Worm (Caenorhabditis elegans) whole organism, L1 larva: Measurements from ENCODE around the gene C05C9.3.

Experiments
- egl-27 ChIP-seq, 2 experiments: fragments of 150-350 bp in 1 of 2; sonication (generic microtip); optimal IDR thresholded peaks; 3 replicates each; lab custom pipeline; 2017 to 2018; ENCODE audit warnings: missing biosample characterization in 2 of 2, missing genetic modification characterization in 2 of 2, missing genetic modification reagents in 2 of 2
- fos-1 ChIP-seq: fragments of 150-350 bp; optimal IDR thresholded peaks from 2 replicates; lab custom pipeline; 2014; ENCODE audit warnings: missing biosample characterization, missing genetic modification characterization
- lin-15B ChIP-seq: fragments of 150-350 bp; sonication (generic microtip); optimal IDR thresholded peaks from 3 replicates; lab custom pipeline; 2014; ENCODE audit warnings: missing biosample characterization, missing genetic modification characterization
- nhr-19 ChIP-seq: fragments of 200-800 bp; sonication (Bioruptor generic); conservative IDR thresholded peaks from 2 replicates; pipeline ENCODE4 v1.3.6; 2022; ENCODE audit warnings: missing genetic modification characterization, missing compliant biosample characterization
- nhr-76 ChIP-seq: sonication (generic microtip); optimal IDR thresholded peaks from 2 replicates; lab custom pipeline; 2017; ENCODE audit warnings: missing biosample characterization, missing genetic modification characterization
- nhr-84 ChIP-seq: sonication (generic microtip); optimal IDR thresholded peaks from 2 replicates; lab custom pipeline; 2017; ENCODE audit warnings: missing biosample characterization, missing genetic modification characterization
- rnt-1 ChIP-seq: sonication (generic microtip); optimal IDR thresholded peaks from 2 replicates; lab custom pipeline; 2016; ENCODE audit warnings: mild to moderate bottlenecking, missing genetic modification characterization, moderate library complexity, missing compliant biosample characterization
- unc-62 ChIP-seq: fragments of 150-350 bp; optimal IDR thresholded peaks from 2 replicates; lab custom pipeline; 2014; ENCODE audit warnings: missing biosample characterization, missing genetic modification reagents, missing genetic modification characterization

DNA sequence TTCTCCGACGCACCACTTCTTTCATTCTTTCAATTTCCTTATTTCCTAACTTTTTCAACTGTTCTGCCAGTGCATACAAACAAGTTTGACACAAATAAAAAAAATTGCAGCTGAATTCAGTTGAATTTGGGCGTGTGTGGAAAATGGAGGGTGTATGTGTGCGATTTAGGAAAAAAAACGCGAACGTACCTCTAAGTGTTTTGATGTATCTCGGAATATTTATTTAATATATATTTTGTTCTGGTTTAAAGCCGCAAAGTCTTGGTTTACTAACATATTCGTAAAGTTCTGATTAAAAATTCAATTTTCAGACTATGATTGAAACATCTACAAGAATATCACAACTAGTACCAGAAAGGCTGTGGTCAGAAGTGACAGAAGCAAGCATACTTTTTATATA, 32.9 kb upstream of the C05C9.3 start, which contains the start of gene gnrr-7:
- TF ChIP-seq nhr-19 (GFP tag; lab: Robert Waterston, UW) (no peak), rnt-1 (tag; lab: Kevin White, UChicago) (no peak), nhr-84 (tag; lab: Kevin White, UChicago) (no peak), fos-1 (no peak), unc-62 (GFP tag; lab: Kevin White, UChicago) (no peak), lin-15B (tag; lab: Kevin White, UChicago) (no peak), egl-27 (tag; optimal IDR thresholded peaks at IDR 0.05; lab: Kevin White, UChicago) (no peak), nhr-76 (no peak)
